Fruit fly (Drosophila melanogaster) whole organism, adult: ENCODE data around the gene CG6843.

ENCODE experiments used
- CG11617 ChIP-seq: fragments of 200-800 bp; sonication (Bioruptor generic); optimal IDR thresholded peaks from 2 replicates; lab custom pipeline; 2017; ENCODE audit warnings: mild to moderate bottlenecking, missing biosample characterization, missing genetic modification reagents, missing genetic modification characterization
- CG12768 ChIP-seq: fragments of 200-800 bp; sonication (Bioruptor generic); optimal IDR thresholded peaks from 2 replicates; lab custom pipeline; 2017; ENCODE audit warnings: missing biosample characterization, missing genetic modification characterization, mild to moderate bottlenecking, moderate library complexity, missing genetic modification reagents
- CG14711 ChIP-seq: fragments of 200-800 bp; sonication (Bioruptor generic); optimal IDR thresholded peaks from 2 replicates; lab custom pipeline; 2018; ENCODE audit warnings: missing biosample characterization, mild to moderate bottlenecking, missing genetic modification characterization, moderate library complexity
- CG1620 ChIP-seq: fragments of 200-800 bp; sonication (Bioruptor generic); optimal IDR thresholded peaks from 2 replicates; lab custom pipeline; 2016; ENCODE audit warnings: missing biosample characterization, missing genetic modification characterization
- CG33017 ChIP-seq: fragments of 200-800 bp; sonication (Bioruptor generic); optimal IDR thresholded peaks from 2 replicates; lab custom pipeline; 2018; ENCODE audit warnings: missing biosample characterization, mild to moderate bottlenecking, missing genetic modification characterization, moderate library complexity
- CG5204 ChIP-seq: fragments of 200-800 bp; sonication (Bioruptor generic); optimal IDR thresholded peaks from 2 replicates; lab custom pipeline; 2016; ENCODE audit warnings: missing biosample characterization, missing genetic modification characterization
- CG7045 ChIP-seq: fragments of 200-800 bp; sonication (Bioruptor generic); optimal IDR thresholded peaks from 2 replicates; lab custom pipeline; 2017; ENCODE audit warnings: missing biosample characterization, mild to moderate bottlenecking, missing genetic modification characterization
- CG7101 ChIP-seq: fragments of 200-800 bp; sonication (Bioruptor generic); optimal IDR thresholded peaks from 2 replicates; lab custom pipeline; 2018; ENCODE audit warnings: missing biosample characterization, mild to moderate bottlenecking, missing genetic modification characterization, moderate library complexity
- Clk ChIP-seq: fragments of 200-800 bp; sonication (Bioruptor generic); optimal IDR thresholded peaks from 2 replicates; lab custom pipeline; 2017; ENCODE audit warnings: missing biosample characterization, missing genetic modification characterization
- Crg-1 ChIP-seq: fragments of 200-800 bp; sonication (Bioruptor generic); optimal IDR thresholded peaks from 2 replicates; lab custom pipeline; 2016; ENCODE audit warnings: missing biosample characterization, missing genetic modification characterization
- Hr96 ChIP-seq: fragments of 200-800 bp; sonication (Bioruptor generic); optimal IDR thresholded peaks from 2 replicates; lab custom pipeline; 2016; ENCODE audit warnings: missing biosample characterization, missing genetic modification characterization
- Mnt ChIP-seq: fragments of 200-800 bp; sonication (Bioruptor generic); optimal IDR thresholded peaks from 2 replicates; lab custom pipeline; 2016; ENCODE audit warnings: missing biosample characterization, mild to moderate bottlenecking, missing genetic modification characterization
- bab1 ChIP-seq: fragments of 200-800 bp; sonication (Bioruptor generic); optimal IDR thresholded peaks from 3 replicates; lab custom pipeline; 2019; ENCODE audit warnings: missing biosample characterization, mild to moderate bottlenecking, missing genetic modification characterization, moderate library complexity
- cic ChIP-seq: fragments of 200-800 bp; sonication (Bioruptor generic); optimal IDR thresholded peaks from 2 replicates; lab custom pipeline; 2017; ENCODE audit warnings: missing biosample characterization, mild to moderate bottlenecking, missing genetic modification characterization, moderate library complexity
- cnc ChIP-seq, 2 experiments: fragments of >200 bp; optimal IDR thresholded peaks; 2 replicates each; lab custom pipeline; 2017
- kay ChIP-seq: fragments of 200-800 bp; sonication (Bioruptor generic); peaks from one replicate; lab custom pipeline; 2016; ENCODE audit warnings: missing biosample characterization, missing genetic modification characterization, borderline replicate concordance
- ovo ChIP-seq: fragments of 200-800 bp; sonication (Bioruptor generic); optimal IDR thresholded peaks from 2 replicates; lab custom pipeline; 2016; ENCODE audit warnings: missing biosample characterization, missing genetic modification characterization
- pad ChIP-seq: fragments of 200-800 bp; sonication (Bioruptor generic); optimal IDR thresholded peaks from 3 replicates; lab custom pipeline; 2017; ENCODE audit warnings: missing biosample characterization, missing genetic modification characterization, mild to moderate bottlenecking, moderate library complexity, missing genetic modification reagents
- tj ChIP-seq: fragments of 200-800 bp; sonication (Bioruptor generic); optimal IDR thresholded peaks from 3 replicates; lab custom pipeline; 2017; ENCODE audit warnings: missing biosample characterization, mild to moderate bottlenecking, missing genetic modification characterization, moderate library complexity
- toe ChIP-seq: fragments of 200-800 bp; sonication (Bioruptor generic); optimal IDR thresholded peaks from 2 replicates; lab custom pipeline; 2016; ENCODE audit warnings: missing biosample characterization, missing genetic modification characterization

CG6843 gene

DNA sequence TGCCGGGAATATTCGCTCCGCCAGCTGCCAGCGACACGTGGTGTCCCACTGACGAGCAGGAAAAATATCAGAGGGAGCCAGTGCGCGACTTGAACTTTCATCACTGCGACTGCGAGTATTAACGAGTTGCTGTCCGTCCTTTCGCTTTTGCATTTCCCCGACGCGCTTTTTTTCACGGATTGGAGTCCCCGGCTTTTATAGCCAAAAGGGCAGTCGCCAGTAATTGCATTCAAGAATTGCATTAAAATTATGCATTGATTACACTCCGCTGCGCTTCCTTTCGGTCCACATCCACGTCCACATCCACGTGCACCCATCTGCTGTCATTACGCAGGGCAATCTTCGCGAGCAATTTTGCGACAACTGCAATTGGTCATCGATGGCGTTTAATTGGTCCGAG is 9.7 kb downstream of the CG6843 start, which contains the start of gene Ir75d:
TSS of gene Ir75d (minus strand) at position 101 of the 400 bp plus-strand sequence.
- TF ChIP-seq Crg-1 (GFP tag; lab: Kevin White, UChicago), result no peak
- TF ChIP-seq CG7101 (tag; lab: Kevin White, UChicago), result no peak
- no peak for TF ChIP-seq tj (GFP tag; lab: Kevin White, UChicago)
- TF ChIP-seq bab1 (GFP tag; lab: Kevin White, UChicago), result no peak
- TF ChIP-seq CG1620, result no peak
- TF ChIP-seq Mnt (GFP tag; lab: Kevin White, UChicago), result no peak
- no peak for TF ChIP-seq cnc (optimal IDR thresholded peaks at IDR 0.05; lab: Kevin White, UChicago)
- no peak for TF ChIP-seq CG14711 (tag; lab: Kevin White, UChicago)

DNA sequence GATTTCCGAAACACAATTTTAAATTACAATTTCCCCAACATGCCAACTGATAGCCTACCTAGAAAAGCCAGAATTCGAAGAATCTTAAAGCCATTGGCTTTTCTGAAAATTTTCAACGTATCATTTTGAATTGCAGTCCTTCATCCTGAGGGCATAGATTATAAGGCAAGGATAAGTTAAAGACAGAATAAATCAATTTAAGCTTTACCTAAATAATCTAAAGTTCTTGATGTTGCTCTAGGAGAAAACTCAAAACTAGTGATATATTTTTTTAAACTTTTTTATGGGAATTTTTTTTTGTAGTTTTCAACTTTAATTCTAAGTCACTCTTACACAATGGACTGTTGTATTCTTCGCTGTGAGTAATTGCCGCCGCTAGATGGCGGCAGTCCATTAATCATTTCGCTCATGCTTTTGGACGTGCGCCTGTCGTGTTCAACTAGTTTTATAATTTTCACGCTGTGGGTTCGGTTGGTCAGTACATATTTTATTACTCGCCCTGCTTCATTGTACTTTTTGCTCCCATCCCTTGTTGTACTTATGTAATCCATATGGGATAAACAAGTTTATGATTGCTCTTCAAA is 12.8 kb downstream of the CG6843 start, which contains the start of gene COX6AL2:
TSS of gene COX6AL2 (minus strand) at position 51 of the 584 bp plus-strand sequence.
- no peak for TF ChIP-seq CG33017 (tag; lab: Kevin White, UChicago)

DNA sequence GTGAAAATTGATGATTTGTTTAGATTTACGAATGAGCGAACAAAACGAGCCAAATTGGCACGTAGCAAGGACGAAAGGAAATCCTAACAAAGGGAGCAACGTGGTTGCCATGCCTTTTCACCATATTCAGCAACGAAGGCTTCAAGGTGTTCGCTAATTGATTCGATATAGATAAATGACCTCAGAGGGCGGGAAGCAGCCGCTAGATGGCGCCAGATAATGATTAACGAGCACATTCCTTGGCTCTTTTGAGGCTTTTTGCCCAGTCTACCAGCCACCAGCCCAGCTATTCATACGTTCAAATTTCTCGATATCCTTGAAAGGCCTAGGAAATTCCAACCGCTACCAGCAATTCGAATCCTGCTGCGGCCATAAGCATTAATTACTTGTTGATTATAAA is 15.1 kb downstream of the CG6843 start:
- no peak for TF ChIP-seq bab1 (GFP tag; lab: Kevin White, UChicago)
- TF ChIP-seq CG11617 (GFP tag; lab: Kevin White, UChicago), result no peak
- TF ChIP-seq cnc (optimal IDR thresholded peaks at IDR 0.05; lab: Kevin White, UChicago), result no peak
- TF ChIP-seq Mnt (GFP tag; lab: Kevin White, UChicago), result no peak
- TF ChIP-seq CG5204 (GFP tag; lab: Kevin White, UChicago), result no peak
- TF ChIP-seq Hr96, result no peak
- no peak for TF ChIP-seq kay (GFP tag; lab: Kevin White, UChicago)
- TF ChIP-seq cic, result no peak
- no peak for TF ChIP-seq toe (GFP tag; lab: Kevin White, UChicago)
- TF ChIP-seq pad, result no peak

DNA sequence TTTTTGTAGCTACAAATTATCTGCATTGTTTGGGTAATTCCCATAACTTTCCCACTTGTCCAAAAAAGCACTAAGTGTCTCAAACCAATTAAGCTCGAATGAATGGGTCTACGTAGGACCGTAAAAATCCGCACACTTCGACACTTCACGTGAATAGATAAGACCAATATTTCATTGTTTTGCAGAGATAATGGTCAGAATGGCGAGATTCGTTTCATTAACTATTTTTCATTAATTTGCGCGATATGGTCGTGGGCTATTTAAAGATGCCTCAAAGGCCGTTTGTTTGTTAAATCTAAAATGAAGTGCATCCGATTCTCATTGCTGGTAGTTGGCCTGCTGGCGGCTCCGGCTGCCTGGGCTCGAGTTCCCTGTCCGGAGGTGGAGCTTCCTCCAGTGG is 15.9 kb downstream of the CG6843 start, which contains the start of gene CG6839:
TSS of gene CG6839 (plus strand) at position 301 of the 400 bp plus-strand sequence.
- TF ChIP-seq Mnt (GFP tag; lab: Kevin White, UChicago), result no peak
- peak; percentile 51 for TF ChIP-seq cic

DNA sequence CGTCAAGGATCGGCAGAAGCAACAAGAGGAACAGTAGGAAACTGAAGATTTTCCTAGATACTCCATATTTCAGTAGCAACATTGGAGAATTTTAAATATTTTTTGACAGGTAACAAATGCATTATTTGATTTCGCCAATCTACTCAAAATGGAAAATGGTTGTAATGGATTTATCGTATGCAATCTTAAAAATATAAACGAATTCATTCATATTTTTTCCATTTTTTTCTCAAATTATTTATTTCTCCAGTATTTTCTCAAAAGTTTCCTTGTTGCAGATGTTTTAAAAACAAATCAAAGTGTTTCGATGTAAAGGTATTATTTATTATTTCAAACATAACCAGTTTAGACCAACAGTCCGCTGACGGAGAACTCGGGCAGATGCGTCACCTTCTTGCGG is 18.8 kb downstream of the CG6843 start, which contains the start of gene CG18223:
TSS of gene CG18223 (minus strand) at position 101 of the 400 bp plus-strand sequence.
- no peak for TF ChIP-seq CG33017 (tag; lab: Kevin White, UChicago)
- TF ChIP-seq CG5204 (GFP tag; lab: Kevin White, UChicago), result no peak
- TF ChIP-seq Crg-1 (GFP tag; lab: Kevin White, UChicago), result no peak
- no peak for TF ChIP-seq CG7101 (tag; lab: Kevin White, UChicago)
- TF ChIP-seq cnc (optimal IDR thresholded peaks at IDR 0.05; lab: Kevin White, UChicago), result no peak
- TF ChIP-seq pad, result no peak
- TF ChIP-seq CG11617 (GFP tag; lab: Kevin White, UChicago), result no peak
- TF ChIP-seq Hr96, result no peak
- no peak for TF ChIP-seq CG7045 (GFP tag; lab: Kevin White, UChicago)
- TF ChIP-seq CG14711 (tag; lab: Kevin White, UChicago), result no peak
- TF ChIP-seq Clk (GFP tag; lab: Kevin White, UChicago), result no peak
- no peak for TF ChIP-seq Mnt (GFP tag; lab: Kevin White, UChicago)
- no peak for TF ChIP-seq bab1 (GFP tag; lab: Kevin White, UChicago)
- no peak for TF ChIP-seq CG12768
- TF ChIP-seq CG1620, result no peak
- TF ChIP-seq cic, result no peak
- TF ChIP-seq kay (GFP tag; lab: Kevin White, UChicago), result no peak
- TF ChIP-seq toe (GFP tag; lab: Kevin White, UChicago), result no peak
- TF ChIP-seq ovo (GFP tag; lab: Kevin White, UChicago), result no peak
- TF ChIP-seq tj (GFP tag; lab: Kevin White, UChicago), result no peak

DNA sequence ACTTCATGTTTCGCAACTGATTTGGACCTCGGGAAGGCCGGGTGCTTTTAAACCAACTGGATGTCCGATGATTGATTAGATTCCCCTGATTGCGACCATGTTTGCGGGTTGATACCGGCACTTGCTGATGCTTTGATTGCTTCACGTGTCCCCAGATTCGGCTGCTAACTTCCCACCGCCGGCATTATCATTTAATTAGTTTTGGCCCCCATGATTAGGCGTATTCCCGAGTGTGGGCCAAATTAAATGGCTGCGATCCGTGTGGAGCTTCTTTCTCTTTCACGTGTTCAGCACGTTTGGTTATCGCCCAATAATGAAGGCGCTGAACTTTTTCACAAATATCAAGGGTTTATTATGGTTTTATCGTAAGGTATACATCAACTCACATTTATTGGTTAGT is 20.7 kb downstream of the CG6843 start, which contains the start of gene CG3819:
TSS of gene CG3819 (minus strand) at position 23 of the 400 bp plus-strand sequence.
- TF ChIP-seq ovo (GFP tag; lab: Kevin White, UChicago) (no peak), kay (GFP tag; lab: Kevin White, UChicago) (no peak), CG11617 (GFP tag; lab: Kevin White, UChicago) (no peak), Clk (GFP tag; lab: Kevin White, UChicago) (no peak), cnc (optimal IDR thresholded peaks at IDR 0.05; lab: Kevin White, UChicago) (no peak), cic (no peak), CG7045 (GFP tag; lab: Kevin White, UChicago) (no peak), CG14711 (tag; lab: Kevin White, UChicago) (no peak), toe (GFP tag; lab: Kevin White, UChicago) (no peak), CG1620 (no peak), tj (GFP tag; lab: Kevin White, UChicago) (no peak), Mnt (GFP tag; lab: Kevin White, UChicago) (no peak), CG7101 (tag; lab: Kevin White, UChicago) (no peak), Hr96 (no peak), pad (no peak), CG12768 (no peak), Crg-1 (GFP tag; lab: Kevin White, UChicago) (no peak), CG5204 (GFP tag; lab: Kevin White, UChicago) (no peak)

DNA sequence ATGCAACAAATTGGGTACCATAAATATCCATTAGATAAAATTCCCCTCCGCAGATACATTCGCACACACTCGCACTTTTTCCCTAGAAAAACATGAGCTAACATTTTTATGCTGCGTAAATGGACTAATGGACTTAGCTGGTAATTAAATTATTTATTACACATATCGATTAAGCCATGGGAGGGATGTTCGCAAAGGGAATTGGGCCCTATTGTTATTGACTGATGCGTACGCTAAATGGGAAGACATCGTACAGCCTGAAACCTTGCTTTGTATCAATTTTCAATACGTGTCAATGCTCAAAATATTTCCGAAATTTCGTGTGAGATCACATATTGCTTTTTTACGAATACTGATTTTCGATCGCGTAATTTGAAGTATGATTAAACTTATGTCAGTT is 23.4 kb downstream of the CG6843 start, which contains the start of gene CG43049:
TSS of gene CG43049 (plus strand) at position 301 of the 400 bp plus-strand sequence.
- peak; percentile 52 for TF ChIP-seq kay (GFP tag; lab: Kevin White, UChicago)
- TF ChIP-seq Clk (GFP tag; lab: Kevin White, UChicago), result no peak
- TF ChIP-seq ovo (GFP tag; lab: Kevin White, UChicago), result no peak
